Worm (Caenorhabditis elegans) whole organism, L4 larva: ENCODE results near the gene cyp-13A7.

Experiments used
- F49E8.2 ChIP-seq: sonication (generic microtip); optimal IDR thresholded peaks from 2 replicates; lab custom pipeline; 2016; ENCODE audit warnings: missing compliant biosample characterization, mild to moderate bottlenecking, missing genetic modification characterization, borderline replicate concordance
- Y75B8A.6 ChIP-seq: fragments of 200-800 bp; sonication (Bioruptor generic); IDR thresholded peaks from 2 replicates; pipeline ENCODE4 v1.3.6; 2022; ENCODE audit warnings: missing genetic modification reagents, missing genetic modification characterization, missing compliant biosample characterization
- attf-4 ChIP-seq: sonication (generic microtip); optimal IDR thresholded peaks from 3 replicates; lab custom pipeline; 2017; ENCODE audit warnings: missing biosample characterization, missing genetic modification characterization
- daf-12 ChIP-seq: fragments of 150-350 bp; optimal IDR thresholded peaks from 2 replicates; lab custom pipeline; 2014; ENCODE audit warnings: missing biosample characterization, missing genetic modification reagents, missing genetic modification characterization
- gei-8 ChIP-seq: fragments of 200-800 bp; sonication (Bioruptor generic); optimal IDR thresholded peaks from 2 replicates; lab custom pipeline; 2018; ENCODE audit warnings: mild to moderate bottlenecking, missing genetic modification characterization, missing compliant biosample characterization
- jun-1 ChIP-seq: fragments of 150-350 bp; optimal IDR thresholded peaks from 2 replicates; lab custom pipeline; 2014; ENCODE audit warnings: missing biosample characterization, missing genetic modification reagents, missing genetic modification characterization
- lin-39 ChIP-seq: fragments of 150-350 bp; optimal IDR thresholded peaks from 2 replicates; lab custom pipeline; 2014; ENCODE audit warnings: missing biosample characterization, missing genetic modification reagents, missing genetic modification characterization
- nhr-41 ChIP-seq: fragments of 200-800 bp; sonication (Bioruptor generic); IDR thresholded peaks from 2 replicates; pipeline ENCODE4 v1.3.6; 2022; ENCODE audit warnings: missing genetic modification reagents, missing genetic modification characterization, missing compliant biosample characterization
- snpc-4 ChIP-seq: fragments of 150-350 bp; optimal IDR thresholded peaks from 2 replicates; lab custom pipeline; 2014; ENCODE audit warnings: missing biosample characterization, missing genetic modification characterization
- unc-130 ChIP-seq: sonication (generic microtip); optimal IDR thresholded peaks from 2 replicates; lab custom pipeline; 2016; ENCODE audit warnings: missing genetic modification reagents, missing genetic modification characterization, missing compliant biosample characterization

DNA sequence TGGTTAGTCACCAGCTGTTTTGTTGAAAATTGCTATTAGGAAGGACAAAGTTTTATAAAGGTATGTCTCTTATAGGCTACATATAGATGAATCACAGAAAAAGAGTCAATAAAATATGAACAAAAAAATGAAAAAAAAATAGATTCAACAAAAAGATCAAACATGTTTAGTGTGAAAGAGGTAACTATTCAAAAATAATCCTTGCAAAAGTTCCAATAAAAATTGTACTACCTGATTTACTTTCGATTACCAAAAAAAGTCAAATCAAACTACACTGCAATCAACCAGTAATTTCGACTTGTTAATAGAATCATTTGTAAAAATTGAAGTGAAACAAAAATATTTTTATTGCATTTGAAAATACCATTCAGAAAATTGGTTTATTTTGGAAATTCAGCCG, 47.5 kb downstream of the cyp-13A7 start, which contains the start of gene ZK938.10:
- TF ChIP-seq Y75B8A.6 (GFP tag; lab: Robert Waterston, UW) (no peak), nhr-41 (GFP tag; lab: Robert Waterston, UW) (no peak), snpc-4 (tag; lab: Kevin White, UChicago) (no peak), lin-39 (no peak), unc-130 (GFP tag; lab: Kevin White, UChicago) (no peak), jun-1 (tag; lab: Kevin White, UChicago) (no peak), attf-4 (tag; lab: Kevin White, UChicago) (no peak), F49E8.2 (tag; lab: Kevin White, UChicago) (no peak), daf-12 (tag; lab: Kevin White, UChicago) (no peak), gei-8 (GFP tag; lab: Kevin White, UChicago) (no peak)
